Fruit fly (Drosophila melanogaster) whole organism, embryonic: ENCODE results near the gene CAH16.

Experiments used
- CG11456 ChIP-seq: fragments of 200-800 bp; sonication (Bioruptor generic); IDR thresholded peaks from 3 replicates; pipeline ENCODE4 v1.3.6; 2022; ENCODE audit warnings: missing biosample characterization, missing genetic modification characterization
- CG3065 ChIP-seq: fragments of 200-800 bp; sonication (Bioruptor generic); optimal IDR thresholded peaks from 2 replicates; lab custom pipeline; 2016; ENCODE audit warnings: missing biosample characterization, missing genetic modification characterization
- CG34422 ChIP-seq: fragments of 200-800 bp; sonication (Bioruptor generic); IDR thresholded peaks from 3 replicates; pipeline ENCODE4 v1.3.6; 2022; ENCODE audit warnings: missing biosample characterization, missing genetic modification characterization
- CG5953 ChIP-seq: fragments of 200-800 bp; sonication (Bioruptor generic); IDR thresholded peaks from 2 replicates; pipeline ENCODE4 v1.3.6; 2022; ENCODE audit warnings: missing biosample characterization, missing genetic modification characterization
- ttk ChIP-seq: fragments of 200-800 bp; sonication (Bioruptor generic); IDR thresholded peaks from 2 replicates; pipeline ENCODE4 v2.1.2; 2022; ENCODE audit warnings: missing biosample characterization, missing genetic modification characterization

- TF ChIP-seq ttk (no peak), CG34422 (GFP tag; lab: Robert Waterston, UW) (no peak), CG11456 (no peak), CG5953 (no peak), CG3065 (GFP tag; lab: Kevin White, UChicago) (no peak)
Observed at dm6 chr3R:31218214-31218876, 41.7 kb upstream of the CAH16 start.
